Fruit fly (Drosophila melanogaster): ENCODE results near the gene mRNA-cap.

- TF ChIP-seq h (optimal IDR thresholded peaks at IDR 0.05) (no peak), insv (optimal IDR thresholded peaks at IDR 0.05) (no peak), psq (optimal IDR thresholded peaks at IDR 0.05) (no peak)
These were observed 41.4 kb downstream of the mRNA-cap start, which contains the start of gene Prp16 for dm6 chrX:14201178-14201577.
